Worm (Caenorhabditis elegans) whole organism, late embryonic: ENCODE data around the gene ZK899.7.

ENCODE experiments used
- K09A11.1 ChIP-seq: sonication (generic microtip); optimal IDR thresholded peaks from 2 replicates; lab custom pipeline; 2017; ENCODE audit warnings: antibody characterized with exemption, mild to moderate bottlenecking, missing genetic modification characterization, missing compliant biosample characterization; ENCODE audit not compliant: insufficient read depth
- ceh-14 ChIP-seq: sonication (generic microtip); optimal IDR thresholded peaks from 2 replicates; lab custom pipeline; 2016; ENCODE audit warnings: missing genotype, missing genetic modification characterization, missing compliant biosample characterization
- ceh-18 ChIP-seq: sonication (generic microtip); optimal IDR thresholded peaks from 2 replicates; lab custom pipeline; 2016; ENCODE audit warnings: missing genetic modification characterization, missing compliant biosample characterization
- ceh-19 ChIP-seq: fragments of 200-800 bp; sonication (Bioruptor generic); optimal IDR thresholded peaks from 2 replicates; lab custom pipeline; 2018; ENCODE audit warnings: mild to moderate bottlenecking, missing genetic modification characterization, missing compliant biosample characterization
- ceh-22 ChIP-seq: sonication (generic microtip); optimal IDR thresholded peaks from 2 replicates; lab custom pipeline; 2017; ENCODE audit warnings: missing biosample characterization, missing genetic modification characterization
- ceh-30 ChIP-seq: fragments of 150-350 bp; optimal IDR thresholded peaks from 2 replicates; lab custom pipeline; 2014; ENCODE audit warnings: missing biosample characterization, missing genetic modification characterization
- ceh-48 ChIP-seq: sonication (generic microtip); optimal IDR thresholded peaks from 2 replicates; lab custom pipeline; 2016; ENCODE audit warnings: missing genetic modification characterization, inconsistent platforms, missing compliant biosample characterization
- ceh-9 ChIP-seq: sonication (generic microtip); optimal IDR thresholded peaks from 2 replicates; lab custom pipeline; 2016; ENCODE audit warnings: mild to moderate bottlenecking, missing genetic modification characterization, inconsistent platforms, missing compliant biosample characterization
- dve-1 ChIP-seq: sonication (generic microtip); optimal IDR thresholded peaks from 2 replicates; lab custom pipeline; 2017; ENCODE audit warnings: antibody characterized with exemption, mild to moderate bottlenecking, missing genetic modification characterization, missing compliant biosample characterization
- elt-2 ChIP-seq: sonication (generic microtip); optimal IDR thresholded peaks from 2 replicates; lab custom pipeline; 2016; ENCODE audit warnings: missing genetic modification reagents, missing genetic modification characterization, missing compliant biosample characterization
- elt-4 ChIP-seq: sonication (generic microtip); optimal IDR thresholded peaks from 2 replicates; lab custom pipeline; 2016; ENCODE audit warnings: missing genetic modification characterization, missing compliant biosample characterization
- ets-4 ChIP-seq: sonication (generic microtip); optimal IDR thresholded peaks from 2 replicates; lab custom pipeline; 2016; ENCODE audit warnings: missing genetic modification characterization, missing compliant biosample characterization
- fax-1 ChIP-seq: sonication (generic microtip); optimal IDR thresholded peaks from 2 replicates; lab custom pipeline; 2016; ENCODE audit warnings: missing genotype, missing genetic modification characterization, missing compliant biosample characterization
- fkh-10 ChIP-seq: fragments of 150-350 bp; optimal IDR thresholded peaks from 2 replicates; lab custom pipeline; 2014; ENCODE audit warnings: missing biosample characterization, missing genetic modification reagents, missing genetic modification characterization
- hlh-13 ChIP-seq: fragments of 200-800 bp; sonication (Bioruptor generic); optimal IDR thresholded peaks from 2 replicates; lab custom pipeline; 2018; ENCODE audit warnings: mild to moderate bottlenecking, missing genetic modification characterization, missing compliant biosample characterization
- hlh-15 ChIP-seq: sonication (generic microtip); optimal IDR thresholded peaks from 2 replicates; lab custom pipeline; 2016; ENCODE audit warnings: missing genetic modification characterization, missing compliant biosample characterization
- hlh-8 ChIP-seq: sonication (generic microtip); optimal IDR thresholded peaks from 2 replicates; lab custom pipeline; 2016; ENCODE audit warnings: missing genotype, missing genetic modification characterization, missing compliant biosample characterization
- lin-11 ChIP-seq: fragments of 200-800 bp; sonication (Bioruptor generic); optimal IDR thresholded peaks from 2 replicates; lab custom pipeline; 2018; ENCODE audit warnings: mild to moderate bottlenecking, missing genetic modification characterization, missing compliant biosample characterization
- mec-3 ChIP-seq: sonication (generic microtip); optimal IDR thresholded peaks from 2 replicates; lab custom pipeline; 2016; ENCODE audit warnings: borderline replicate concordance, missing genetic modification characterization, missing compliant biosample characterization
- nhr-232 ChIP-seq: sonication (generic microtip); optimal IDR thresholded peaks from 2 replicates; lab custom pipeline; 2016; ENCODE audit warnings: missing genetic modification characterization, missing compliant biosample characterization
- pag-3 ChIP-seq: sonication (generic microtip); optimal IDR thresholded peaks from 2 replicates; lab custom pipeline; 2016; ENCODE audit warnings: missing compliant biosample characterization, missing genetic modification characterization, borderline replicate concordance
- pha-2 ChIP-seq: sonication (generic microtip); optimal IDR thresholded peaks from 2 replicates; lab custom pipeline; 2017; ENCODE audit warnings: mild to moderate bottlenecking, missing genetic modification characterization, missing compliant biosample characterization
- pqm-1 ChIP-seq: sonication (generic microtip); optimal IDR thresholded peaks from 2 replicates; lab custom pipeline; 2016; ENCODE audit warnings: missing genetic modification characterization, missing compliant biosample characterization
- pros-1 ChIP-seq: fragments of 150-350 bp; optimal IDR thresholded peaks from 2 replicates; lab custom pipeline; 2014; ENCODE audit warnings: missing biosample characterization, missing genetic modification reagents, missing genetic modification characterization
- ref-2 ChIP-seq: sonication (generic microtip); optimal IDR thresholded peaks from 2 replicates; lab custom pipeline; 2016; ENCODE audit warnings: missing genetic modification characterization, missing compliant biosample characterization
- sox-4 ChIP-seq: sonication (generic microtip); optimal IDR thresholded peaks from 2 replicates; lab custom pipeline; 2017; ENCODE audit warnings: mild to moderate bottlenecking, missing genetic modification characterization, inconsistent platforms, missing compliant biosample characterization
- tbx-7 ChIP-seq: sonication (generic microtip); optimal IDR thresholded peaks from 2 replicates; lab custom pipeline; 2016; ENCODE audit warnings: missing genotype, missing genetic modification characterization, missing compliant biosample characterization
- ttx-3 ChIP-seq: sonication (generic microtip); optimal IDR thresholded peaks from 2 replicates; lab custom pipeline; 2016; ENCODE audit warnings: missing genetic modification reagents, missing genetic modification characterization, missing compliant biosample characterization
- unc-3 ChIP-seq, 2 experiments: fragments of 200-800 bp in 1 of 2; sonication (Bioruptor generic) in 1 of 2; sonication (generic microtip) in 1 of 2; conservative IDR thresholded peaks in 1 of 2; optimal IDR thresholded peaks in 1 of 2; 2 replicates each; pipeline versions ENCODE4 v1.3.6 to Lab custom; 2016 to 2022; ENCODE audit warnings: missing compliant biosample characterization in 2 of 2, missing genetic modification characterization in 2 of 2, missing genetic modification reagents in 1 of 2
- unc-42 ChIP-seq: sonication (generic microtip); optimal IDR thresholded peaks from 2 replicates; lab custom pipeline; 2016; ENCODE audit warnings: missing genotype, missing genetic modification characterization, missing compliant biosample characterization
- ztf-16 ChIP-seq: sonication (generic microtip); optimal IDR thresholded peaks from 2 replicates; lab custom pipeline; 2017; ENCODE audit warnings: missing genetic modification characterization, missing compliant biosample characterization

ZK899.7 gene

ce11 chrX:9417326-9417725 lies 31.9 kb downstream of the ZK899.7 start:
- TF ChIP-seq ceh-18 (no peak), elt-4 (tag; lab: Kevin White, UChicago) (no peak), elt-2 (tag; lab: Kevin White, UChicago) (no peak), dve-1 (tag; lab: Kevin White, UChicago) (no peak), pros-1 (no peak), ref-2 (tag; lab: Kevin White, UChicago) (no peak)

- no peak for TF ChIP-seq lin-11 (tag; lab: Kevin White, UChicago)
- TF ChIP-seq sox-4: no peak
- TF ChIP-seq ets-4: no peak
- TF ChIP-seq ceh-48 (tag; lab: Kevin White, UChicago): no peak
- TF ChIP-seq ceh-30: no peak
- no peak for TF ChIP-seq K09A11.1 (tag; lab: Kevin White, UChicago)
- no peak for TF ChIP-seq pha-2 (tag; lab: Kevin White, UChicago)
- TF ChIP-seq elt-2 (tag; lab: Kevin White, UChicago): no peak
- no peak for TF ChIP-seq pros-1
- TF ChIP-seq hlh-15: no peak
- no peak for TF ChIP-seq mec-3 (tag; lab: Kevin White, UChicago)
- no peak for TF ChIP-seq fkh-10
Measured at ce11 chrX:9411675-9412074, 37.6 kb downstream of the ZK899.7 start.

DNA sequence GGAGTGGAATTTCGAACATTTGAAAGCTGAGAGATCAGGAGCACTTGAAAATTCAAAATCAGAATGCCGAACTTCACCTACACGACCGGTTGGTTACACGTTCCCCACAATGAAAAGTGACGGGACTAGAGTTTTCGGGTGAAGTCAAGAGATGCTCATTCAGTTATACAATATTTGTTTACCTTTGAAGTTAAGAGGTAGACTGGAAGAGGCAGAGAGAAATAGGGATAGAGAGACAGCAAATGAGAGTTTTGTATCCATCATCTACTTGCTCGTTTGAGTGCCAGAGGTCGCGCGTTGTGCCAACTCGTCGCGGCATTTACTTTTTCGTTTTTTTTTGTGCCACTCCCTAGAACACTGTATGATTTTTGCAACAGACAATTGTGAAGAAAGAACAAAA lies 38.5 kb downstream of the ZK899.7 start:
- peak; percentile 7 for TF ChIP-seq ceh-22 (tag; lab: Kevin White, UChicago)
- no peak for TF ChIP-seq unc-3 (GFP tag; conservative IDR thresholded peaks at IDR 0.05; lab: Robert Waterston, UW)
- no peak for TF ChIP-seq unc-3 (tag; optimal IDR thresholded peaks at IDR 0.05; lab: Kevin White, UChicago)
- TF ChIP-seq, all 69 proteins: peak for 1

- TF ChIP-seq nhr-232: no peak
- TF ChIP-seq elt-2 (tag; lab: Kevin White, UChicago): no peak
- no peak for TF ChIP-seq sox-4
- no peak for TF ChIP-seq ceh-14 (tag; lab: Kevin White, UChicago)
- TF ChIP-seq dve-1 (tag; lab: Kevin White, UChicago): no peak
- no peak for TF ChIP-seq pha-2 (tag; lab: Kevin White, UChicago)
- no peak for TF ChIP-seq tbx-7
- TF ChIP-seq ttx-3 (tag; lab: Kevin White, UChicago): no peak
- TF ChIP-seq ets-4: no peak
- TF ChIP-seq ceh-19 (GFP tag; lab: Kevin White, UChicago): no peak
- TF ChIP-seq pag-3: no peak
- no peak for TF ChIP-seq ceh-22 (tag; lab: Kevin White, UChicago)
- no peak for TF ChIP-seq unc-3 (GFP tag; conservative IDR thresholded peaks at IDR 0.05; lab: Robert Waterston, UW)
- TF ChIP-seq unc-3 (tag; optimal IDR thresholded peaks at IDR 0.05; lab: Kevin White, UChicago): no peak
- no peak for TF ChIP-seq hlh-15
- no peak for TF ChIP-seq ztf-16 (tag; lab: Kevin White, UChicago)
- no peak for TF ChIP-seq fkh-10
- TF ChIP-seq hlh-8 (tag; lab: Kevin White, UChicago): no peak
Measured at ce11 chrX:9409114-9409513, 40.1 kb downstream of the ZK899.7 start.

DNA sequence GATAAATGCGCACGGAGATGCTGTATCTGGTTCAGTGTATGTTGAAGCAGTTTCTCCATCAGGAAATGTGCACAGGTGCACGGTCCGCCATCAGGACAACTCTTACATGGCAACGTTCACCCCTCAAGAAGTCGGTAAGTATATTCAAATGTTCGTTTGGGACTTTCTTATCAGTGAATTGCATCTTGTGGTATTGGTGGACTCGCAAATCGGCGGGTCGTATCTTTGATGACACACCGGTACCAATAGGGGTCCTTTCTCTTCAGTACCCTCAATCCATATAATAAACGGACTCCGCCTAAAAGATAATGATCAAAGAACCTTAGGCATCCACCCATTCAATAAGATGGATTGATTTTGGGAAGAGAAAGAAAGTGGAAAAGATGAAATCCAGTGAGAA lies 43.3 kb downstream of the ZK899.7 start:
- no peak for TF ChIP-seq K09A11.1 (tag; lab: Kevin White, UChicago)
- no peak for TF ChIP-seq pros-1
- TF ChIP-seq unc-3 (GFP tag; conservative IDR thresholded peaks at IDR 0.05; lab: Robert Waterston, UW): no peak
- TF ChIP-seq unc-3 (tag; optimal IDR thresholded peaks at IDR 0.05; lab: Kevin White, UChicago): no peak
- TF ChIP-seq elt-2 (tag; lab: Kevin White, UChicago): peak; percentile 11
- TF ChIP-seq unc-42 (tag; lab: Kevin White, UChicago): no peak

- TF ChIP-seq fax-1 (tag; lab: Kevin White, UChicago): no peak
- no peak for TF ChIP-seq ceh-22 (tag; lab: Kevin White, UChicago)
- no peak for TF ChIP-seq pqm-1 (tag; lab: Kevin White, UChicago)
- no peak for TF ChIP-seq pag-3
- no peak for TF ChIP-seq ztf-16 (tag; lab: Kevin White, UChicago)
- no peak for TF ChIP-seq hlh-13 (GFP tag; lab: Kevin White, UChicago)
- TF ChIP-seq hlh-15: no peak
- no peak for TF ChIP-seq pha-2 (tag; lab: Kevin White, UChicago)
- TF ChIP-seq ceh-9: no peak
Measured at ce11 chrX:9403622-9404255, 45.5 kb downstream of the ZK899.7 start.
